Fruit fly (Drosophila melanogaster) S2 (cell line): ENCODE measurements around the gene kz.

Source experiments
- CG8478 ChIP-seq: fragments of >200 bp; optimal IDR thresholded peaks from 2 replicates; lab custom pipeline; 2018
- CTCF ChIP-seq, 2 experiments: fragments of >200 bp; optimal IDR thresholded peaks; 2 replicates each; lab custom pipeline; 2018

DNA sequence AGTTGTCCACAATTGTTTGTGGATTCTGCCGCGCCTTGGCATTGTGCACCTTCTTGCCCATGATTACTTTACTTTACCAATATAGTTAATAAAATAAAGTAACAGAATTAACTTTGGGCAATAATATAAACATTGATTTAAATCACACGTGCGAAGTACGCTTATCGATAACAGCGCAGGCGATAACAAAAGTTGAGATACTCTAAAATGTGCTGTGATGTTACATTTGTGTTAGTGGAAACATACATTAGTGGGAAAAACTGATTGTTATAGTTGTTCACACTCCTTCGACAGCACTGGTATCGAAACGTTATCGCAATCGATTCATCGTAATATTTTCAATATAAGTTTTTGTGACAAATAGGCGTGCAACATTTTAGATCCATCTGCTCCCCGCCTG lies at the start of gene kz:
- TF ChIP-seq CTCF (optimal IDR thresholded peaks at IDR 0.05; lab: Kevin White, UChicago) (peak in 1 of 2 experiments; percentile 19), CG8478 (no peak)
